Fruit fly (Drosophila melanogaster) whole organism, embryonic: ENCODE measurements around the gene Pgant35A.

ENCODE experiments used
- BtbVII ChIP-seq: fragments of 200-800 bp; sonication (Bioruptor generic); optimal IDR thresholded peaks from 3 replicates; lab custom pipeline; 2017; ENCODE audit warnings: missing biosample characterization, mild to moderate bottlenecking, missing genetic modification characterization
- CG10147 ChIP-seq: fragments of 200-800 bp; sonication (Bioruptor generic); optimal IDR thresholded peaks from 2 replicates; lab custom pipeline; 2019; ENCODE audit warnings: missing biosample characterization, mild to moderate bottlenecking, missing genetic modification characterization, moderate library complexity
- CG10543 ChIP-seq: fragments of 200-800 bp; sonication (Bioruptor generic); optimal IDR thresholded peaks from 3 replicates; lab custom pipeline; 2017; ENCODE audit warnings: missing biosample characterization, mild to moderate bottlenecking, missing genetic modification characterization, moderate library complexity
- CG11560 ChIP-seq: fragments of 200-800 bp; sonication (Bioruptor generic); IDR thresholded peaks from 3 replicates; pipeline ENCODE4 v1.3.6; 2022; ENCODE audit warnings: missing biosample characterization, missing genetic modification characterization
- CG12942 ChIP-seq: fragments of 200-800 bp; sonication (Bioruptor generic); optimal IDR thresholded peaks from 3 replicates; lab custom pipeline; 2016; ENCODE audit warnings: missing biosample characterization, missing genetic modification characterization
- CG13624 ChIP-seq: fragments of 200-800 bp; sonication (Bioruptor generic); optimal IDR thresholded peaks from 2 replicates; lab custom pipeline; 2016; ENCODE audit warnings: missing biosample characterization, missing genetic modification characterization
- CG15601 ChIP-seq: fragments of 200-800 bp; sonication (Bioruptor generic); optimal IDR thresholded peaks from 3 replicates; lab custom pipeline; 2019; ENCODE audit warnings: missing biosample characterization, mild to moderate bottlenecking, missing genetic modification characterization, moderate library complexity
- CG17829 ChIP-seq: fragments of 200-800 bp; optimal IDR thresholded peaks from 2 replicates; lab custom pipeline; 2019; ENCODE audit warnings: missing biosample characterization, mild to moderate bottlenecking, missing genetic modification characterization, moderate library complexity
- CG2199 ChIP-seq: fragments of 200-800 bp; sonication (Bioruptor generic); IDR thresholded peaks from 3 replicates; pipeline ENCODE4 v1.3.6; 2022; ENCODE audit warnings: missing biosample characterization, missing genetic modification characterization
- CG2712 ChIP-seq: fragments of 200-800 bp; optimal IDR thresholded peaks from 3 replicates; lab custom pipeline; 2019; ENCODE audit warnings: missing biosample characterization, mild to moderate bottlenecking, missing genetic modification characterization, moderate library complexity
- CG2889 ChIP-seq: fragments of 200-800 bp; sonication (Bioruptor generic); IDR thresholded peaks from 3 replicates; pipeline ENCODE4 v1.3.6; 2022; ENCODE audit warnings: missing biosample characterization, missing genetic modification characterization
- CG3065 ChIP-seq: fragments of 200-800 bp; sonication (Bioruptor generic); optimal IDR thresholded peaks from 2 replicates; lab custom pipeline; 2016; ENCODE audit warnings: missing biosample characterization, missing genetic modification characterization
- CG3838 ChIP-seq: fragments of 200-800 bp; sonication (Bioruptor generic); optimal IDR thresholded peaks from 3 replicates; lab custom pipeline; 2016; ENCODE audit warnings: missing biosample characterization, missing genetic modification characterization
- CG4854 ChIP-seq: fragments of 200-800 bp; sonication (Bioruptor generic); optimal IDR thresholded peaks from 2 replicates; lab custom pipeline; 2016; ENCODE audit warnings: missing biosample characterization, missing genetic modification characterization, inconsistent platforms
- CG9609 ChIP-seq: fragments of 200-800 bp; sonication (Bioruptor generic); optimal IDR thresholded peaks from 3 replicates; lab custom pipeline; 2016; ENCODE audit warnings: missing biosample characterization, missing genetic modification characterization
- CG9876 ChIP-seq: fragments of 200-800 bp; sonication (Bioruptor generic); optimal IDR thresholded peaks from 2 replicates; lab custom pipeline; 2016; ENCODE audit warnings: missing biosample characterization, missing genetic modification characterization
- CrebB ChIP-seq: fragments of 200-800 bp; sonication (Bioruptor generic); optimal IDR thresholded peaks from 3 replicates; lab custom pipeline; 2018; ENCODE audit warnings: missing biosample characterization, mild to moderate bottlenecking, missing genetic modification characterization
- Dbx ChIP-seq: fragments of 200-800 bp; sonication (Bioruptor generic); IDR thresholded peaks from 3 replicates; pipeline ENCODE4 v1.3.6; 2022; ENCODE audit warnings: missing biosample characterization, missing genetic modification characterization
- Dek ChIP-seq: fragments of 200-800 bp; sonication (Bioruptor generic); optimal IDR thresholded peaks from 3 replicates; lab custom pipeline; 2019; ENCODE audit warnings: missing biosample characterization, mild to moderate bottlenecking, missing genetic modification characterization, moderate library complexity
- Dip3 ChIP-seq: fragments of 200-800 bp; sonication (Bioruptor generic); optimal IDR thresholded peaks from 3 replicates; lab custom pipeline; 2016; ENCODE audit warnings: missing biosample characterization, missing genetic modification characterization
- Gug ChIP-seq: fragments of 200-800 bp; sonication (Bioruptor generic); IDR thresholded peaks from 4 replicates; pipeline ENCODE4 v1.3.6; 2022; ENCODE audit warnings: missing biosample characterization, missing genetic modification characterization
- HLHmδ ChIP-seq: fragments of 200-800 bp; sonication (Bioruptor generic); optimal IDR thresholded peaks from 2 replicates; lab custom pipeline; 2018; ENCODE audit warnings: missing biosample characterization, mild to moderate bottlenecking, missing genetic modification characterization, moderate library complexity
- Hmr ChIP-seq: fragments of 200-800 bp; sonication (Bioruptor generic); optimal IDR thresholded peaks from 3 replicates; lab custom pipeline; 2017; ENCODE audit warnings: mild to moderate bottlenecking, missing biosample characterization, missing genetic modification reagents, missing genetic modification characterization
- Hr3 ChIP-seq: fragments of 200-800 bp; sonication (Bioruptor generic); optimal IDR thresholded peaks from 3 replicates; lab custom pipeline; 2016; ENCODE audit warnings: missing biosample characterization, missing genetic modification characterization
- MESR4 ChIP-seq: fragments of 200-800 bp; sonication (Bioruptor generic); optimal IDR thresholded peaks from 2 replicates; lab custom pipeline; 2018; ENCODE audit warnings: missing biosample characterization, mild to moderate bottlenecking, missing genetic modification characterization, moderate library complexity
- Med ChIP-seq: fragments of 200-800 bp; sonication (Bioruptor generic); peaks from one replicate; lab custom pipeline; 2016; ENCODE audit warnings: missing biosample characterization, missing genetic modification characterization, mild to moderate bottlenecking, inconsistent platforms, moderate library complexity
- Mrtf ChIP-seq: fragments of 200-800 bp; sonication (Bioruptor generic); IDR thresholded peaks from 3 replicates; pipeline ENCODE4 v1.3.6; 2022; ENCODE audit warnings: missing biosample characterization, missing genetic modification characterization
- NfI ChIP-seq: fragments of 200-800 bp; sonication (Bioruptor generic); optimal IDR thresholded peaks from 3 replicates; lab custom pipeline; 2018; ENCODE audit warnings: missing biosample characterization, mild to moderate bottlenecking, missing genetic modification characterization, moderate library complexity
- Optix ChIP-seq: fragments of 200-800 bp; sonication (Bioruptor generic); IDR thresholded peaks from 3 replicates; pipeline ENCODE4 v1.3.6; 2022; ENCODE audit warnings: missing biosample characterization, missing genetic modification characterization
- Taf1 ChIP-seq: fragments of 200-800 bp; sonication (Bioruptor generic); IDR thresholded peaks from 2 replicates; pipeline ENCODE4 v1.3.6; 2022; ENCODE audit warnings: missing biosample characterization, missing genetic modification characterization
- Vsx1 ChIP-seq: fragments of 200-800 bp; sonication (Bioruptor generic); optimal IDR thresholded peaks from 2 replicates; lab custom pipeline; 2017; ENCODE audit warnings: missing biosample characterization, mild to moderate bottlenecking, missing genetic modification characterization, missing genetic modification reagents
- YL-1 ChIP-seq: fragments of 200-800 bp; sonication (Bioruptor generic); optimal IDR thresholded peaks from 3 replicates; lab custom pipeline; 2017; ENCODE audit warnings: missing biosample characterization, mild to moderate bottlenecking, missing genetic modification characterization
- br ChIP-seq: fragments of >200 bp; optimal IDR thresholded peaks from 2 replicates; lab custom pipeline; 2017
- corto ChIP-seq: fragments of 200-800 bp; sonication (Bioruptor generic); optimal IDR thresholded peaks from 2 replicates; lab custom pipeline; 2016; ENCODE audit warnings: missing biosample characterization, mild to moderate bottlenecking, missing genetic modification characterization, moderate library complexity
- crol ChIP-seq: fragments of 200-800 bp; sonication (Bioruptor generic); IDR thresholded peaks from 2 replicates; pipeline ENCODE4 v1.3.6; 2022; ENCODE audit warnings: missing biosample characterization, missing genetic modification characterization
- crp ChIP-seq, 2 experiments: fragments of 200-800 bp; sonication (Bioruptor generic); optimal IDR thresholded peaks; 2 replicates in 1 of 2; 3 replicates in 1 of 2; lab custom pipeline; 2017; ENCODE audit warnings: missing biosample characterization in 2 of 2, missing genetic modification characterization in 2 of 2, mild to moderate bottlenecking in 1 of 2, moderate library complexity in 1 of 2
- dmrt99B ChIP-seq: fragments of 200-800 bp; sonication (Bioruptor generic); optimal IDR thresholded peaks from 2 replicates; lab custom pipeline; 2018; ENCODE audit warnings: missing biosample characterization, mild to moderate bottlenecking, missing genetic modification characterization, moderate library complexity
- fd64A ChIP-seq: fragments of 200-800 bp; sonication (Bioruptor generic); optimal IDR thresholded peaks from 3 replicates; lab custom pipeline; 2018; ENCODE audit warnings: missing biosample characterization, mild to moderate bottlenecking, missing genetic modification characterization
- ftz-f1 ChIP-seq: fragments of 200-800 bp; sonication (Bioruptor generic); optimal IDR thresholded peaks from 2 replicates; lab custom pipeline; 2016; ENCODE audit warnings: missing biosample characterization, missing genetic modification characterization
- fu2 ChIP-seq: fragments of 200-800 bp; sonication (Bioruptor generic); optimal IDR thresholded peaks from 2 replicates; lab custom pipeline; 2016; ENCODE audit warnings: missing biosample characterization, missing genetic modification characterization
- hbn ChIP-seq: fragments of 200-800 bp; sonication (Bioruptor generic); IDR thresholded peaks from 2 replicates; pipeline ENCODE4 v1.3.6; 2022; ENCODE audit warnings: missing biosample characterization, missing genetic modification characterization; ENCODE audit not compliant: partially characterized antibody
- jing ChIP-seq: fragments of 200-800 bp; sonication (Bioruptor generic); optimal IDR thresholded peaks from 2 replicates; lab custom pipeline; 2018; ENCODE audit warnings: missing biosample characterization, mild to moderate bottlenecking, missing genetic modification characterization
- lola ChIP-seq, 3 experiments: fragments of >200 bp in 2 of 3; fragments of 200-800 bp in 1 of 3; sonication (Bioruptor generic) in 1 of 3; optimal IDR thresholded peaks; 2 replicates each; lab custom pipeline; 2017 to 2019; ENCODE audit warnings: missing biosample characterization in 3 of 3, missing genetic modification characterization in 3 of 3, mild to moderate bottlenecking in 1 of 3, moderate library complexity in 1 of 3
- maf-S ChIP-seq: fragments of 200-800 bp; sonication (Bioruptor generic); optimal IDR thresholded peaks from 2 replicates; lab custom pipeline; 2016; ENCODE audit warnings: missing biosample characterization, missing genetic modification characterization
- nau ChIP-seq: fragments of 200-800 bp; sonication (Bioruptor generic); optimal IDR thresholded peaks from 3 replicates; lab custom pipeline; 2017; ENCODE audit warnings: missing biosample characterization, mild to moderate bottlenecking, missing genetic modification characterization, missing genetic modification reagents
- nom ChIP-seq: fragments of 200-800 bp; sonication (Bioruptor generic); optimal IDR thresholded peaks from 2 replicates; lab custom pipeline; 2017; ENCODE audit warnings: missing biosample characterization, missing genetic modification characterization, mild to moderate bottlenecking, moderate library complexity, missing genetic modification reagents
- p53 ChIP-seq: fragments of 200-800 bp; sonication (Bioruptor generic); optimal IDR thresholded peaks from 2 replicates; lab custom pipeline; 2016; ENCODE audit warnings: missing biosample characterization, missing genetic modification characterization
- run ChIP-seq: fragments of 200-800 bp; sonication (Bioruptor generic); optimal IDR thresholded peaks from 3 replicates; lab custom pipeline; 2018; ENCODE audit warnings: missing biosample characterization, mild to moderate bottlenecking, missing genetic modification characterization
- tna ChIP-seq: fragments of 200-800 bp; sonication (Bioruptor generic); IDR thresholded peaks from 2 replicates; pipeline ENCODE4 v1.3.6; 2022; ENCODE audit warnings: missing biosample characterization, missing genetic modification characterization; ENCODE audit not compliant: partially characterized antibody
- toy ChIP-seq: fragments of 200-800 bp; sonication (Bioruptor generic); IDR thresholded peaks from 2 replicates; pipeline ENCODE4 v1.3.6; 2022; ENCODE audit warnings: missing biosample characterization, missing genetic modification characterization
- unc-4 ChIP-seq: fragments of 200-800 bp; sonication (Bioruptor generic); IDR thresholded peaks from 2 replicates; pipeline ENCODE4 v1.3.6; 2022; ENCODE audit warnings: missing biosample characterization, missing genetic modification characterization; ENCODE audit not compliant: partially characterized antibody

Pgant35A gene

DNA sequence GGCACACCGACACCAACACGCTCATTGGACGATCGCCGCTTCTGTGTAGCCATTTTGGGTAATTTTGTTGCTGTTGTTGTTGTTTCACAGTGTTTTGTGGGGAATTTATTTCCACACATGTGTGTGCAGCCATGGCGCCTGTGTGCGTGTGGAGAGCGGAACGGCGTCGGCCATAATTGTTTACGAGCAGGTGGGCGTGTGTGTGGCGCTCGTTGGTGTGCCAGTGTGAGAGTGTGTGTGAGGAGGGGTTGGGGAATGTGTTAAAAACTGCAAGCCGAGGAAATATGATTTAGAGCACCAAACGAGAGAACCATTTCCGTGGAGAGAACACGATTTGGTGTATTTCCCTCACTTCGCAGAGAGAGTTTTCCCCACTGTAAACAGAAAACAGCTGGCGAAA lies 51.3 kb downstream of the Pgant35A start (continued):
- TF ChIP-seq tna (GFP tag; lab: Robert Waterston, UW) (peak; percentile 15; the same call in 1 of the 2 replicates), CG3838 (GFP tag; lab: Kevin White, UChicago) (no peak), Hr3 (GFP tag; lab: Kevin White, UChicago) (no peak), CG9609 (GFP tag; lab: Kevin White, UChicago) (no peak), nom (GFP tag; lab: Kevin White, UChicago) (peak; percentile 11), fu2 (GFP tag; lab: Kevin White, UChicago) (no peak), BtbVII (GFP tag; lab: Kevin White, UChicago) (no peak), CG13624 (GFP tag; lab: Kevin White, UChicago) (no peak), nau (peak; percentile 39), Dip3 (GFP tag; lab: Kevin White, UChicago) (no peak), CG11560 (tag; lab: Robert Waterston, UW) (no peak), NfI (GFP tag; lab: Kevin White, UChicago) (no peak), CG2199 (0 out of 3 replicates have a peak, but pooled peaks have one; percentile 25), maf-S (GFP tag; lab: Kevin White, UChicago) (no peak), unc-4 (GFP tag; lab: Robert Waterston, UW) (no peak), crp (GFP tag; optimal IDR thresholded peaks at IDR 0.05; lab: Kevin White, UChicago) (no peak), CG3065 (GFP tag; lab: Kevin White, UChicago) (no peak), Taf1 (no peak), HLHmδ (no peak), crol (GFP tag; lab: Robert Waterston, UW) (0 out of 2 replicates have a peak, but pooled peaks have one; percentile 34), CG10147 (no peak), Vsx1 (GFP tag; lab: Kevin White, UChicago) (no peak), CG4854 (GFP tag; lab: Kevin White, UChicago) (no peak), Med (GFP tag; lab: Kevin White, UChicago) (peak; percentile 82), jing (GFP tag; lab: Kevin White, UChicago) (no peak), MESR4 (GFP tag; lab: Kevin White, UChicago) (no peak), dmrt99B (tag; lab: Kevin White, UChicago) (no peak), CG12942 (GFP tag; lab: Kevin White, UChicago) (no peak), br (lab: Kevin White, UChicago) (no peak), Mrtf (no peak), p53 (GFP tag; lab: Kevin White, UChicago) (no peak), CG9876 (GFP tag; lab: Kevin White, UChicago) (no peak), Dbx (GFP tag; lab: Robert Waterston, UW) (0 out of 3 replicates have a peak, but pooled peaks have one; percentile 28), CrebB (tag; lab: Kevin White, UChicago) (no peak), CG17829 (no peak), CG2889 (no peak), Gug (GFP tag; lab: Robert Waterston, UW) (no peak), CG2712 (tag; lab: Kevin White, UChicago) (no peak), Optix (GFP tag; lab: Robert Waterston, UW) (no peak), run (peak; percentile 53), ftz-f1 (GFP tag; lab: Kevin White, UChicago) (no peak), fd64A (GFP tag; lab: Kevin White, UChicago) (peak; percentile 6), corto (GFP tag; lab: Kevin White, UChicago) (no peak), YL-1 (GFP tag; lab: Kevin White, UChicago) (no peak), lola (GFP tag; optimal IDR thresholded peaks at IDR 0.05; lab: Kevin White, UChicago) (no peak), hbn (GFP tag; lab: Robert Waterston, UW) (no peak), toy (no peak), Dek (tag; lab: Kevin White, UChicago) (no peak), CG15601 (tag; lab: Kevin White, UChicago) (no peak), CG10543 (peak; percentile 55), Hmr (GFP tag; lab: Kevin White, UChicago) (no peak)
